Worm (Caenorhabditis elegans) whole organism, L4 larva: Measurements from ENCODE around the gene srbc-62.
A peak's percentile ranks its signal among the peaks of the same experiment; 100 is the strongest.

Source experiments
- D1046.2 ChIP-seq: fragments of 200-800 bp; sonication (Bioruptor generic); IDR thresholded peaks from 2 replicates; pipeline ENCODE4 v1.3.6; 2022; ENCODE audit warnings: missing genetic modification characterization, missing compliant biosample characterization
- F10B5.3 ChIP-seq: sonication (generic microtip); optimal IDR thresholded peaks from 2 replicates; lab custom pipeline; 2016; ENCODE audit warnings: mild to moderate bottlenecking, missing genetic modification characterization, missing compliant biosample characterization
- F44E2.7 ChIP-seq: fragments of 200-800 bp; sonication (Bioruptor generic); IDR thresholded peaks from 2 replicates; pipeline ENCODE4 v2.1.2; 2022; ENCODE audit warnings: missing genetic modification characterization, missing compliant biosample characterization
- Y5F2A.4 ChIP-seq: fragments of 200-800 bp; sonication (Bioruptor generic); optimal IDR thresholded peaks from 2 replicates; lab custom pipeline; 2018; ENCODE audit warnings: mild to moderate bottlenecking, missing genetic modification characterization, missing compliant biosample characterization
- aha-1 ChIP-seq: fragments of 150-350 bp; peaks from one replicate; lab custom pipeline; 2014; ENCODE audit warnings: missing biosample characterization, missing genetic modification characterization
- ceh-28 ChIP-seq: fragments of 150-350 bp; optimal IDR thresholded peaks from 2 replicates; lab custom pipeline; 2014; ENCODE audit warnings: missing biosample characterization, missing genetic modification reagents, missing genetic modification characterization
- ctbp-1 ChIP-seq: fragments of 200-800 bp; sonication (Bioruptor generic); IDR thresholded peaks from 2 replicates; pipeline ENCODE4 v1.3.6; 2022; ENCODE audit warnings: missing genetic modification reagents, missing genetic modification characterization, missing compliant biosample characterization
- dmd-9 ChIP-seq: fragments of 200-800 bp; sonication (Bioruptor generic); IDR thresholded peaks from 2 replicates; pipeline ENCODE4 v1.3.6; 2022; ENCODE audit warnings: missing genetic modification reagents, missing genetic modification characterization, missing compliant biosample characterization
- egl-27 ChIP-seq: sonication (generic microtip); optimal IDR thresholded peaks from 3 replicates; lab custom pipeline; 2017; ENCODE audit warnings: missing biosample characterization, missing genetic modification reagents, missing genetic modification characterization
- gei-8 ChIP-seq: fragments of 200-800 bp; sonication (Bioruptor generic); optimal IDR thresholded peaks from 2 replicates; lab custom pipeline; 2018; ENCODE audit warnings: mild to moderate bottlenecking, missing genetic modification characterization, missing compliant biosample characterization
- jun-1 ChIP-seq: fragments of 150-350 bp; optimal IDR thresholded peaks from 2 replicates; lab custom pipeline; 2014; ENCODE audit warnings: missing biosample characterization, missing genetic modification reagents, missing genetic modification characterization
- lin-13 ChIP-seq: fragments of 150-350 bp; optimal IDR thresholded peaks from 2 replicates; lab custom pipeline; 2014; ENCODE audit warnings: missing biosample characterization, missing genetic modification reagents, missing genetic modification characterization
- lin-39 ChIP-seq: fragments of 150-350 bp; optimal IDR thresholded peaks from 2 replicates; lab custom pipeline; 2014; ENCODE audit warnings: missing biosample characterization, missing genetic modification reagents, missing genetic modification characterization
- lsy-2 ChIP-seq, 2 experiments: fragments of 150-350 bp in 1 of 2; sonication (generic microtip) in 1 of 2; optimal IDR thresholded peaks; 2 replicates each; lab custom pipeline; 2014 to 2017; ENCODE audit warnings: missing biosample characterization in 2 of 2, missing genetic modification characterization in 2 of 2
- madf-5 ChIP-seq, 2 experiments: fragments of 200-800 bp; sonication (Bioruptor generic); IDR thresholded peaks; 2 replicates each; pipeline ENCODE4 v1.3.6; 2022; ENCODE audit warnings: missing compliant biosample characterization in 2 of 2, missing genetic modification characterization in 2 of 2
- madf-9 ChIP-seq: fragments of 200-800 bp; sonication (Bioruptor generic); conservative IDR thresholded peaks from 2 replicates; pipeline ENCODE4 v1.3.6; 2022; ENCODE audit warnings: missing genetic modification reagents, missing genetic modification characterization, missing compliant biosample characterization
- mep-1 ChIP-seq: fragments of 150-350 bp; sonication (generic microtip); optimal IDR thresholded peaks from 3 replicates; lab custom pipeline; 2014; ENCODE audit warnings: missing biosample characterization, missing genetic modification characterization
- mes-2 ChIP-seq: sonication (generic microtip); optimal IDR thresholded peaks from 2 replicates; lab custom pipeline; 2016; ENCODE audit warnings: missing genotype, mild to moderate bottlenecking, missing genetic modification characterization, missing compliant biosample characterization; ENCODE audit not compliant: poor library complexity, severe bottlenecking
- mxl-2 ChIP-seq: fragments of 200-800 bp; sonication (Bioruptor generic); conservative IDR thresholded peaks from 2 replicates; pipeline ENCODE4 v1.3.6; 2022; ENCODE audit warnings: missing genetic modification reagents, missing genetic modification characterization, missing compliant biosample characterization
- nhr-111 ChIP-seq: fragments of 200-800 bp; sonication (Bioruptor generic); optimal IDR thresholded peaks from 2 replicates; lab custom pipeline; 2018; ENCODE audit warnings: mild to moderate bottlenecking, missing genetic modification characterization, missing compliant biosample characterization
- nhr-237 ChIP-seq: sonication (generic microtip); optimal IDR thresholded peaks from 2 replicates; lab custom pipeline; 2017; ENCODE audit warnings: missing biosample characterization, missing genetic modification characterization
- nhr-28 ChIP-seq: fragments of 150-350 bp; optimal IDR thresholded peaks from 2 replicates; lab custom pipeline; 2014; ENCODE audit warnings: missing biosample characterization, missing genetic modification characterization
- nhr-41 ChIP-seq: fragments of 200-800 bp; sonication (Bioruptor generic); IDR thresholded peaks from 2 replicates; pipeline ENCODE4 v1.3.6; 2022; ENCODE audit warnings: missing genetic modification reagents, missing genetic modification characterization, missing compliant biosample characterization
- nhr-76 ChIP-seq: fragments of 150-350 bp; optimal IDR thresholded peaks from 2 replicates; lab custom pipeline; 2014; ENCODE audit warnings: missing biosample characterization, missing genetic modification characterization
- nhr-77 ChIP-seq: fragments of 150-350 bp; optimal IDR thresholded peaks from 2 replicates; lab custom pipeline; 2014; ENCODE audit warnings: missing biosample characterization, missing genetic modification characterization
- pha-4 ChIP-seq, 2 experiments: fragments of 150-350 bp in 1 of 2; fragments of 200-800 bp in 1 of 2; sonication (Bioruptor generic) in 1 of 2; IDR thresholded peaks in 1 of 2; optimal IDR thresholded peaks in 1 of 2; 2 replicates each; pipeline versions ENCODE4 v1.3.6 to Lab custom; 2014 to 2022; ENCODE audit warnings: missing genetic modification characterization in 2 of 2, missing genetic modification reagents in 2 of 2, missing biosample characterization in 1 of 2, missing compliant biosample characterization in 1 of 2
- saeg-2 ChIP-seq: fragments of 200-800 bp; sonication (Bioruptor generic); IDR thresholded peaks from 2 replicates; pipeline ENCODE4 v1.3.6; 2022; ENCODE audit warnings: missing genetic modification reagents, missing genetic modification characterization, missing compliant biosample characterization
- sdz-12 ChIP-seq: fragments of 200-800 bp; sonication (Bioruptor generic); optimal IDR thresholded peaks from 2 replicates; lab custom pipeline; 2018; ENCODE audit warnings: mild to moderate bottlenecking, missing genetic modification characterization, missing compliant biosample characterization
- unc-62 ChIP-seq, 3 experiments: fragments of 150-350 bp in 1 of 3; sonication (generic microtip); optimal IDR thresholded peaks in 2 of 3; peaks in 1 of 3; 1 replicate in 1 of 3; 2 replicates in 2 of 3; lab custom pipeline; 2014 to 2017; ENCODE audit warnings: missing biosample characterization in 3 of 3, missing genetic modification characterization in 3 of 3, missing genetic modification reagents in 3 of 3, missing genotype in 1 of 3
- zfp-2 ChIP-seq: sonication (generic microtip); optimal IDR thresholded peaks from 2 replicates; lab custom pipeline; 2016; ENCODE audit warnings: mild to moderate bottlenecking, missing genetic modification characterization, missing compliant biosample characterization
- ztf-7 ChIP-seq: fragments of 150-350 bp; optimal IDR thresholded peaks from 2 replicates; lab custom pipeline; 2014; ENCODE audit warnings: missing biosample characterization, missing genetic modification characterization

srbc-62 gene

ce11 chrV:17215602-17216001 is 2.2 kb upstream of the srbc-62 start:
- TF ChIP-seq Y5F2A.4 (GFP tag; lab: Kevin White, UChicago), result no peak
- 0 out of 4 replicates have a peak, but pooled peaks of 1 of the 2 experiments have one; percentile 12 for TF ChIP-seq madf-5 (GFP tag; IDR thresholded peaks at IDR 0.05; lab: Robert Waterston, UW)
- no peak for TF ChIP-seq nhr-111 (GFP tag; lab: Kevin White, UChicago)
- no peak for TF ChIP-seq ztf-7

- no peak for TF ChIP-seq jun-1 (tag; lab: Kevin White, UChicago)
- no peak for TF ChIP-seq dmd-9 (GFP tag; lab: Robert Waterston, UW)
- no peak for TF ChIP-seq saeg-2
- TF ChIP-seq mxl-2, result no peak
- no peak for TF ChIP-seq unc-62 (GFP tag; optimal IDR thresholded peaks at IDR 0.05 in 1 of 2; lab: Kevin White, UChicago)
- TF ChIP-seq unc-62 (tag; optimal IDR thresholded peaks at IDR 0.05; lab: Kevin White, UChicago), result no peak
- no peak for TF ChIP-seq nhr-41 (GFP tag; lab: Robert Waterston, UW)
- TF ChIP-seq aha-1 (tag; lab: Kevin White, UChicago), result no peak
- TF ChIP-seq F10B5.3, result no peak
- no peak for TF ChIP-seq F44E2.7
- TF ChIP-seq ceh-28, result no peak
- TF ChIP-seq ctbp-1 (GFP tag; lab: Robert Waterston, UW), result no peak
- TF ChIP-seq lin-13, result no peak
- no peak for TF ChIP-seq lin-39 (tag; lab: Kevin White, UChicago)
- no peak for TF ChIP-seq lsy-2 (tag; optimal IDR thresholded peaks at IDR 0.05; lab: Kevin White, UChicago)
- TF ChIP-seq nhr-77 (tag; lab: Kevin White, UChicago), result no peak
- no peak for TF ChIP-seq nhr-28 (tag; lab: Kevin White, UChicago)
Measured at ce11 chrV:17220345-17220744, 2.6 kb downstream of the srbc-62 start, which contains the start of gene srh-109. TSS of gene srh-109 (minus strand) at chrV:17220445.

- TF ChIP-seq nhr-41 (GFP tag; lab: Robert Waterston, UW) (no peak), nhr-28 (tag; lab: Kevin White, UChicago) (no peak), mes-2 (no peak), nhr-76 (tag; lab: Kevin White, UChicago) (no peak)
Measured at ce11 chrV:17223305-17223704, 5.5 kb downstream of the srbc-62 start, which contains the start of gene srh-252. TSS of gene srh-252 (minus strand) at chrV:17223405.

- TF ChIP-seq madf-9 (GFP tag; lab: Robert Waterston, UW) (no peak), unc-62 (GFP tag; optimal IDR thresholded peaks at IDR 0.05 in 1 of 2; lab: Kevin White, UChicago) (peak in 1 of 2 experiments; percentile 47), unc-62 (tag; optimal IDR thresholded peaks at IDR 0.05; lab: Kevin White, UChicago) (no peak)
Measured at ce11 chrV:17225389-17225788, 7.6 kb downstream of the srbc-62 start, which contains the start of gene scl-25. TSS of gene scl-25 (plus strand) at chrV:17225689.

- TF ChIP-seq sdz-12 (GFP tag; lab: Kevin White, UChicago), result no peak
- TF ChIP-seq D1046.2 (GFP tag; lab: Robert Waterston, UW), result no peak
- no peak for TF ChIP-seq zfp-2
- no peak for TF ChIP-seq mep-1
- no peak for TF ChIP-seq nhr-237
- TF ChIP-seq gei-8 (GFP tag; lab: Kevin White, UChicago), result no peak
- TF ChIP-seq nhr-28 (tag; lab: Kevin White, UChicago), result no peak
- TF ChIP-seq pha-4 (GFP tag; IDR thresholded peaks at IDR 0.05; lab: Robert Waterston, UW), result no peak
- TF ChIP-seq pha-4 (tag; optimal IDR thresholded peaks at IDR 0.05; lab: Kevin White, UChicago), result no peak
- TF ChIP-seq aha-1 (tag; lab: Kevin White, UChicago), result peak; percentile 16
Measured at ce11 chrV:17226119-17226518, 8.3 kb downstream of the srbc-62 start, which contains the start of gene srh-112. TSS of gene srh-112 (minus strand) at chrV:17226219.

ce11 chrV:17232403-17232802 is 14.6 kb downstream of the srbc-62 start:
- TF ChIP-seq unc-62 (GFP tag; optimal IDR thresholded peaks at IDR 0.05 in 1 of 2; lab: Kevin White, UChicago) (peak in 1 of 2 experiments; percentile 98), unc-62 (tag; optimal IDR thresholded peaks at IDR 0.05; lab: Kevin White, UChicago) (no peak), egl-27 (tag; lab: Kevin White, UChicago) (no peak)
